Fruit fly (Drosophila melanogaster) whole organism, embryonic: ENCODE measurements around the gene CG34384.
A peak's percentile ranks its signal among the peaks of the same experiment; 100 is the strongest.

Experiments used
- CG18262 ChIP-seq: fragments of 200-800 bp; optimal IDR thresholded peaks from 3 replicates; lab custom pipeline; 2019; ENCODE audit warnings: missing biosample characterization, mild to moderate bottlenecking, missing genetic modification characterization, moderate library complexity
- Nf-YA ChIP-seq: fragments of 200-800 bp; sonication (Bioruptor generic); IDR thresholded peaks from 2 replicates; pipeline ENCODE4 v1.3.6; 2022; ENCODE audit warnings: missing biosample characterization, missing genetic modification characterization

dm6 chr3R:7895457-7895856 lies 81.3 kb downstream of the CG34384 start:
- TF ChIP-seq CG18262 (tag; lab: Kevin White, UChicago) (no peak), Nf-YA (GFP tag; lab: Robert Waterston, UW) (peak; percentile 75)
